Worm (Caenorhabditis elegans) whole organism, mixed stage, embryonic: ENCODE data around the gene C44H4.6.

ENCODE experiments used
- ces-1 ChIP-seq: fragments of 150-350 bp; optimal IDR thresholded peaks from 2 replicates; lab custom pipeline; 2014; ENCODE audit warnings: missing biosample characterization, missing genetic modification reagents, missing genetic modification characterization
- flh-1 ChIP-seq: fragments of 200-800 bp; sonication (Bioruptor generic); optimal IDR thresholded peaks from 2 replicates; lab custom pipeline; 2018; ENCODE audit warnings: mild to moderate bottlenecking, missing genetic modification characterization, moderate library complexity, missing compliant biosample characterization
- lin-13 ChIP-seq: fragments of 150-350 bp; optimal IDR thresholded peaks from 2 replicates; lab custom pipeline; 2014; ENCODE audit warnings: missing biosample characterization, missing genetic modification characterization
- lsy-2 ChIP-seq: fragments of 150-350 bp; optimal IDR thresholded peaks from 2 replicates; lab custom pipeline; 2014; ENCODE audit warnings: missing biosample characterization, missing genetic modification characterization
- nhr-12 ChIP-seq: fragments of 150-350 bp; optimal IDR thresholded peaks from 2 replicates; lab custom pipeline; 2014; ENCODE audit warnings: missing biosample characterization, missing genetic modification characterization
- nhr-76 ChIP-seq: sonication (generic microtip); optimal IDR thresholded peaks from 2 replicates; lab custom pipeline; 2017; ENCODE audit warnings: missing biosample characterization, missing genetic modification characterization
- ztf-11 ChIP-seq: fragments of 150-350 bp; optimal IDR thresholded peaks from 2 replicates; lab custom pipeline; 2014; ENCODE audit warnings: missing biosample characterization, missing genetic modification characterization

ce11 chrX:14594825-14595224, 4.3 kb downstream of the C44H4.6 start, which contains the start of gene C44H4.8:
- no peak for TF ChIP-seq nhr-12 (tag; lab: Kevin White, UChicago)
- no peak for TF ChIP-seq lin-13 (tag; lab: Kevin White, UChicago)
- no peak for TF ChIP-seq lsy-2 (tag; lab: Kevin White, UChicago)
- TF ChIP-seq ces-1 (GFP tag; lab: Kevin White, UChicago), result no peak
- TF ChIP-seq flh-1 (GFP tag; lab: Kevin White, UChicago), result no peak
- no peak for TF ChIP-seq nhr-76 (tag; lab: Kevin White, UChicago)
- no peak for TF ChIP-seq ztf-11 (tag; lab: Kevin White, UChicago)
